Worm (Caenorhabditis elegans): ENCODE data around the gene F57B1.9.

- TF ChIP-seq ceh-16 (tag; optimal IDR thresholded peaks at IDR 0.05): no peak
- TF ChIP-seq skn-1 (tag; optimal IDR thresholded peaks at IDR 0.05): no peak
- no peak for TF ChIP-seq lin-39 (tag; optimal IDR thresholded peaks at IDR 0.05)
- TF ChIP-seq mdl-1 (tag; optimal IDR thresholded peaks at IDR 0.05): no peak
- TF ChIP-seq unc-62 (GFP tag; optimal IDR thresholded peaks at IDR 0.05): no peak
- no peak for TF ChIP-seq nhr-23 (tag; optimal IDR thresholded peaks at IDR 0.05)
- TF ChIP-seq F13H6.1 (tag; optimal IDR thresholded peaks at IDR 0.05): no peak
- TF ChIP-seq lin-11 (tag; optimal IDR thresholded peaks at IDR 0.05): no peak
Measured at ce11 chrV:13165244-13165643, 32.5 kb downstream of the F57B1.9 start.

Measured in whole organism, L2 larva.